Fruit fly (Drosophila melanogaster) whole organism, embryonic: Measurements from ENCODE around the gene Sfp79B.

Experiments
- Abd-B ChIP-seq: fragments of 200-800 bp; sonication (Bioruptor generic); optimal IDR thresholded peaks from 2 replicates; lab custom pipeline; 2018; ENCODE audit warnings: missing biosample characterization, mild to moderate bottlenecking, missing genetic modification characterization, moderate library complexity
- Atf3 ChIP-seq: fragments of 200-800 bp; sonication (Bioruptor generic); optimal IDR thresholded peaks from 3 replicates; lab custom pipeline; 2016; ENCODE audit warnings: missing biosample characterization, missing genetic modification characterization
- Blimp-1 ChIP-seq: fragments of 200-800 bp; sonication (Bioruptor generic); optimal IDR thresholded peaks from 3 replicates; lab custom pipeline; 2018; ENCODE audit warnings: missing biosample characterization, missing genetic modification characterization, mild to moderate bottlenecking, moderate library complexity, missing genetic modification reagents
- CG11085 ChIP-seq: fragments of 200-800 bp; sonication (Bioruptor generic); IDR thresholded peaks from 2 replicates; pipeline ENCODE4 v1.3.6; 2022; ENCODE audit warnings: missing biosample characterization, missing genetic modification characterization
- CG11456 ChIP-seq: fragments of 200-800 bp; sonication (Bioruptor generic); IDR thresholded peaks from 3 replicates; pipeline ENCODE4 v1.3.6; 2022; ENCODE audit warnings: missing biosample characterization, missing genetic modification characterization
- CG12391 ChIP-seq: fragments of 200-800 bp; sonication (Bioruptor generic); optimal IDR thresholded peaks from 3 replicates; lab custom pipeline; 2018; ENCODE audit warnings: missing biosample characterization, mild to moderate bottlenecking, missing genetic modification characterization, moderate library complexity
- CG12659 ChIP-seq: fragments of 200-800 bp; sonication (Bioruptor generic); optimal IDR thresholded peaks from 3 replicates; lab custom pipeline; 2017; ENCODE audit warnings: mild to moderate bottlenecking, missing biosample characterization, missing genetic modification reagents, missing genetic modification characterization
- CG12942 ChIP-seq: fragments of 200-800 bp; sonication (Bioruptor generic); optimal IDR thresholded peaks from 3 replicates; lab custom pipeline; 2016; ENCODE audit warnings: missing biosample characterization, missing genetic modification characterization
- CG15514 ChIP-seq: fragments of 200-800 bp; sonication (Bioruptor generic); optimal IDR thresholded peaks from 3 replicates; lab custom pipeline; 2017; ENCODE audit warnings: missing biosample characterization, missing genetic modification characterization, mild to moderate bottlenecking, moderate library complexity, missing genetic modification reagents
- CG16815 ChIP-seq: fragments of 200-800 bp; sonication (Bioruptor generic); optimal IDR thresholded peaks from 3 replicates; lab custom pipeline; 2017; ENCODE audit warnings: missing biosample characterization, mild to moderate bottlenecking, missing genetic modification characterization
- CG3065 ChIP-seq: fragments of 200-800 bp; sonication (Bioruptor generic); optimal IDR thresholded peaks from 2 replicates; lab custom pipeline; 2016; ENCODE audit warnings: missing biosample characterization, missing genetic modification characterization
- CG34376 ChIP-seq: fragments of 200-800 bp; sonication (Bioruptor generic); optimal IDR thresholded peaks from 2 replicates; lab custom pipeline; 2018; ENCODE audit warnings: missing biosample characterization, mild to moderate bottlenecking, missing genetic modification characterization
- CG6791 ChIP-seq: fragments of 200-800 bp; sonication (Bioruptor generic); IDR thresholded peaks from 3 replicates; pipeline ENCODE4 v1.3.6; 2022; ENCODE audit warnings: missing biosample characterization, missing genetic modification characterization; ENCODE audit not compliant: partially characterized antibody
- CG7372 ChIP-seq: fragments of 200-800 bp; sonication (Bioruptor generic); IDR thresholded peaks from 2 replicates; pipeline ENCODE4 v1.3.6; 2022; ENCODE audit warnings: missing biosample characterization, missing genetic modification characterization
- CG8089 ChIP-seq: fragments of 200-800 bp; sonication (Bioruptor generic); optimal IDR thresholded peaks from 3 replicates; lab custom pipeline; 2016; ENCODE audit warnings: missing biosample characterization, missing genetic modification characterization
- CG9609 ChIP-seq: fragments of 200-800 bp; sonication (Bioruptor generic); optimal IDR thresholded peaks from 3 replicates; lab custom pipeline; 2016; ENCODE audit warnings: missing biosample characterization, missing genetic modification characterization
- CHES-1-like ChIP-seq: fragments of 200-800 bp; sonication (Bioruptor generic); optimal IDR thresholded peaks from 2 replicates; lab custom pipeline; 2016; ENCODE audit warnings: missing biosample characterization, missing genetic modification characterization
- CoRest ChIP-seq: fragments of 200-800 bp; sonication (Bioruptor generic); optimal IDR thresholded peaks from 3 replicates; lab custom pipeline; 2018; ENCODE audit warnings: missing biosample characterization, mild to moderate bottlenecking, missing genetic modification characterization, moderate library complexity
- Gsc ChIP-seq: fragments of 200-800 bp; sonication (Bioruptor generic); IDR thresholded peaks from 2 replicates; pipeline ENCODE4 v1.3.6; 2022; ENCODE audit warnings: missing biosample characterization, missing genetic modification characterization
- HmgD ChIP-seq: fragments of 200-800 bp; sonication (Bioruptor generic); optimal IDR thresholded peaks from 3 replicates; lab custom pipeline; 2016; ENCODE audit warnings: missing biosample characterization, missing genetic modification characterization
- Hmr ChIP-seq: fragments of 200-800 bp; sonication (Bioruptor generic); optimal IDR thresholded peaks from 3 replicates; lab custom pipeline; 2017; ENCODE audit warnings: mild to moderate bottlenecking, missing biosample characterization, missing genetic modification reagents, missing genetic modification characterization
- Hmx ChIP-seq: fragments of 200-800 bp; sonication (Bioruptor generic); optimal IDR thresholded peaks from 2 replicates; lab custom pipeline; 2016; ENCODE audit warnings: missing biosample characterization, missing genetic modification characterization
- Hr51 ChIP-seq, 2 experiments: fragments of 200-800 bp; sonication (Bioruptor generic); optimal IDR thresholded peaks; 2 replicates in 1 of 2; 3 replicates in 1 of 2; lab custom pipeline; 2016 to 2018; ENCODE audit warnings: missing biosample characterization in 2 of 2, missing genetic modification characterization in 2 of 2, mild to moderate bottlenecking in 1 of 2, moderate library complexity in 1 of 2
- Hsf ChIP-seq: fragments of 200-800 bp; sonication (Bioruptor generic); optimal IDR thresholded peaks from 3 replicates; lab custom pipeline; 2016; ENCODE audit warnings: missing biosample characterization, missing genetic modification characterization
- Mes4 ChIP-seq: fragments of 200-800 bp; sonication (Bioruptor generic); optimal IDR thresholded peaks from 2 replicates; lab custom pipeline; 2016; ENCODE audit warnings: missing biosample characterization, missing genetic modification characterization
- Rx ChIP-seq: fragments of 200-800 bp; sonication (Bioruptor generic); IDR thresholded peaks from 2 replicates; pipeline ENCODE4 v1.3.6; 2022; ENCODE audit warnings: missing biosample characterization, missing genetic modification characterization
- Spps ChIP-seq: fragments of 200-800 bp; sonication (Bioruptor generic); optimal IDR thresholded peaks from 2 replicates; lab custom pipeline; 2018; ENCODE audit warnings: missing biosample characterization, mild to moderate bottlenecking, missing genetic modification characterization
- Usf ChIP-seq: fragments of 200-800 bp; sonication (Bioruptor generic); optimal IDR thresholded peaks from 2 replicates; lab custom pipeline; 2017; ENCODE audit warnings: missing genotype, missing biosample characterization, missing genetic modification characterization
- Xbp1 ChIP-seq: fragments of 200-800 bp; sonication (Bioruptor generic); optimal IDR thresholded peaks from 3 replicates; lab custom pipeline; 2016; ENCODE audit warnings: missing biosample characterization, mild to moderate bottlenecking, missing genetic modification characterization
- YL-1 ChIP-seq: fragments of 200-800 bp; sonication (Bioruptor generic); optimal IDR thresholded peaks from 3 replicates; lab custom pipeline; 2017; ENCODE audit warnings: missing biosample characterization, mild to moderate bottlenecking, missing genetic modification characterization
- ash1 ChIP-seq: fragments of 200-800 bp; sonication (Bioruptor generic); optimal IDR thresholded peaks from 2 replicates; lab custom pipeline; 2018; ENCODE audit warnings: missing biosample characterization, mild to moderate bottlenecking, missing genetic modification characterization
- bbx ChIP-seq: fragments of 200-800 bp; sonication (Bioruptor generic); IDR thresholded peaks from 2 replicates; pipeline ENCODE4 v1.3.6; 2022; ENCODE audit warnings: missing biosample characterization, missing genetic modification characterization; ENCODE audit not compliant: partially characterized antibody
- cas ChIP-seq: fragments of 200-800 bp; sonication (Bioruptor generic); IDR thresholded peaks from 2 replicates; pipeline ENCODE4 v1.3.6; 2022; ENCODE audit warnings: missing biosample characterization, missing genetic modification characterization
- caup ChIP-seq: fragments of 200-800 bp; sonication (Bioruptor generic); optimal IDR thresholded peaks from 3 replicates; lab custom pipeline; 2017; ENCODE audit warnings: missing biosample characterization, mild to moderate bottlenecking, missing genetic modification characterization, moderate library complexity; ENCODE audit not compliant: severe bottlenecking
- chinmo ChIP-seq: fragments of 200-800 bp; sonication (Bioruptor generic); IDR thresholded peaks from 4 replicates; pipeline ENCODE4 v1.3.6; 2022; ENCODE audit warnings: missing biosample characterization, missing genetic modification characterization; ENCODE audit not compliant: partially characterized antibody
- cwo ChIP-seq: fragments of 200-800 bp; sonication (Bioruptor generic); optimal IDR thresholded peaks from 3 replicates; lab custom pipeline; 2017; ENCODE audit warnings: missing biosample characterization, missing genetic modification characterization, mild to moderate bottlenecking, moderate library complexity, missing genetic modification reagents
- dimm ChIP-seq: fragments of 200-800 bp; sonication (Bioruptor generic); IDR thresholded peaks from 2 replicates; pipeline ENCODE4 v1.3.6; 2022; ENCODE audit warnings: missing biosample characterization, missing genetic modification characterization
- dmrt99B ChIP-seq: fragments of 200-800 bp; sonication (Bioruptor generic); optimal IDR thresholded peaks from 2 replicates; lab custom pipeline; 2018; ENCODE audit warnings: missing biosample characterization, mild to moderate bottlenecking, missing genetic modification characterization, moderate library complexity
- en ChIP-seq: fragments of 200-800 bp; sonication (Bioruptor generic); optimal IDR thresholded peaks from 2 replicates; lab custom pipeline; 2016; ENCODE audit warnings: missing biosample characterization, missing genetic modification characterization
- eve ChIP-seq, 2 experiments: fragments of >200 bp; optimal IDR thresholded peaks; 2 replicates each; lab custom pipeline; 2017; ENCODE audit warnings: missing biosample characterization in 2 of 2, missing genetic modification characterization in 2 of 2
- fd3F ChIP-seq: fragments of 200-800 bp; sonication (Bioruptor generic); optimal IDR thresholded peaks from 2 replicates; lab custom pipeline; 2018; ENCODE audit warnings: missing biosample characterization, mild to moderate bottlenecking, missing genetic modification characterization, moderate library complexity
- fru ChIP-seq: fragments of >200 bp; optimal IDR thresholded peaks from 2 replicates; lab custom pipeline; 2017
- mam ChIP-seq: fragments of 200-800 bp; sonication (Bioruptor generic); optimal IDR thresholded peaks from 3 replicates; lab custom pipeline; 2016; ENCODE audit warnings: missing biosample characterization, missing genetic modification characterization
- nerfin-1 ChIP-seq: fragments of 200-800 bp; sonication (Bioruptor generic); optimal IDR thresholded peaks from 3 replicates; lab custom pipeline; 2019; ENCODE audit warnings: missing biosample characterization, mild to moderate bottlenecking, missing genetic modification characterization, moderate library complexity
- pan ChIP-seq, 4 experiments: fragments of >200 bp in 3 of 4; fragments of 200-800 bp in 1 of 4; sonication (Bioruptor generic) in 1 of 4; optimal IDR thresholded peaks in 3 of 4; IDR thresholded peaks in 1 of 4; 2 replicates each; pipeline versions ENCODE4 v1.3.6 to Lab custom; 2017 to 2022; ENCODE audit warnings: missing biosample characterization in 2 of 4, missing genetic modification characterization in 2 of 4, mixed read lengths in 1 of 4
- phol ChIP-seq: fragments of 200-800 bp; sonication (Bioruptor generic); optimal IDR thresholded peaks from 3 replicates; lab custom pipeline; 2018; ENCODE audit warnings: missing biosample characterization, mild to moderate bottlenecking, missing genetic modification characterization, moderate library complexity
- sna ChIP-seq: fragments of 200-800 bp; sonication (Bioruptor generic); IDR thresholded peaks from 2 replicates; pipeline ENCODE4 v1.3.6; 2022; ENCODE audit warnings: missing biosample characterization, missing genetic modification characterization; ENCODE audit not compliant: partially characterized antibody
- tna ChIP-seq: fragments of 200-800 bp; sonication (Bioruptor generic); IDR thresholded peaks from 2 replicates; pipeline ENCODE4 v1.3.6; 2022; ENCODE audit warnings: missing biosample characterization, missing genetic modification characterization; ENCODE audit not compliant: partially characterized antibody
- toy ChIP-seq: fragments of 200-800 bp; sonication (Bioruptor generic); IDR thresholded peaks from 2 replicates; pipeline ENCODE4 v1.3.6; 2022; ENCODE audit warnings: missing biosample characterization, missing genetic modification characterization

Sfp79B gene

dm6 chr3L:22074347-22074971 is 5.7 kb upstream of the Sfp79B start, which contains the start of gene CG7133 (continued):
- TF ChIP-seq Atf3 (GFP tag; lab: Kevin White, UChicago) (no peak), CG15514 (peak; percentile 34), Hmr (peak; percentile 7), YL-1 (GFP tag; lab: Kevin White, UChicago) (peak; percentile 37), CG7372 (GFP tag; lab: Robert Waterston, UW) (no peak), CG34376 (peak; percentile 35), CG8089 (GFP tag; lab: Kevin White, UChicago) (no peak), HmgD (GFP tag; lab: Kevin White, UChicago) (no peak), CG9609 (no peak), Abd-B (GFP tag; lab: Kevin White, UChicago) (no peak), fru (lab: Kevin White, UChicago) (no peak), CG3065 (GFP tag; lab: Kevin White, UChicago) (no peak), Hsf (GFP tag; lab: Kevin White, UChicago) (no peak), CHES-1-like (GFP tag; lab: Kevin White, UChicago) (peak; percentile 3), cas (no peak), CG11456 (GFP tag; lab: Robert Waterston, UW) (no peak), Xbp1 (peak; percentile 33), Blimp-1 (GFP tag; lab: Kevin White, UChicago) (no peak), Rx (GFP tag; lab: Robert Waterston, UW) (no peak), caup (GFP tag; lab: Kevin White, UChicago) (no peak), Usf (GFP tag; lab: Kevin White, UChicago) (no peak), en (GFP tag; lab: Kevin White, UChicago) (no peak), CG11085 (GFP tag; lab: Robert Waterston, UW) (no peak), CG12942 (no peak), ash1 (GFP tag; lab: Kevin White, UChicago) (no peak), Hr51 (GFP tag; optimal IDR thresholded peaks at IDR 0.05; lab: Kevin White, UChicago) (no peak), dmrt99B (tag; lab: Kevin White, UChicago) (no peak), sna (GFP tag; lab: Robert Waterston, UW) (peak; percentile 90), mam (GFP tag; lab: Kevin White, UChicago) (no peak), chinmo (GFP tag; lab: Robert Waterston, UW) (peak; percentile 71; the same call in 1 of the 4 replicates), bbx (GFP tag; lab: Robert Waterston, UW) (peak; percentile 91), pan (optimal IDR thresholded peaks at IDR 0.05; lab: Kevin White, UChicago) (no peak), pan (GFP tag; optimal IDR thresholded peaks at IDR 0.05 in 1 of 2, IDR thresholded peaks at IDR 0.05 in 1 of 2) (no peak), toy (GFP tag; lab: Robert Waterston, UW) (no peak), Mes4 (GFP tag; lab: Kevin White, UChicago) (no peak), dimm (GFP tag; lab: Robert Waterston, UW) (no peak), fd3F (GFP tag; lab: Kevin White, UChicago) (no peak), eve (GFP tag; optimal IDR thresholded peaks at IDR 0.05; lab: Kevin White, UChicago) (no peak), CG16815 (GFP tag; lab: Kevin White, UChicago) (no peak), tna (GFP tag; lab: Robert Waterston, UW) (peak; percentile 77), cwo (GFP tag; lab: Kevin White, UChicago) (no peak), Spps (tag; lab: Kevin White, UChicago) (no peak), nerfin-1 (tag; lab: Kevin White, UChicago) (no peak), CG12659 (GFP tag; lab: Kevin White, UChicago) (peak; percentile 42), CG12391 (peak; percentile 14), CG6791 (GFP tag; lab: Robert Waterston, UW) (peak; percentile 88), phol (tag; lab: Kevin White, UChicago) (no peak), Hmx (GFP tag; lab: Kevin White, UChicago) (no peak), CoRest (tag; lab: Kevin White, UChicago) (peak; percentile 8), Gsc (no peak)
